Worm (Caenorhabditis elegans): ENCODE measurements around the gene F12E12.1.

- TF ChIP-seq aly-2 (tag; optimal IDR thresholded peaks at IDR 0.05) (no peak), lsy-2 (tag; optimal IDR thresholded peaks at IDR 0.05) (no peak)
Measured at ce11 chrII:3750685-3751084, 9.0 kb downstream of the F12E12.1 start, which contains the start of gene fbxb-91.

Measured in whole organism, L4 larva.